Worm (Caenorhabditis elegans) whole organism, L1 larva: ENCODE results near the gene K01F9.2.

Source experiments
- C04F5.9 ChIP-seq: sonication (generic microtip); optimal IDR thresholded peaks from 2 replicates; lab custom pipeline; 2016; ENCODE audit warnings: missing genetic modification characterization, missing compliant biosample characterization
- C16A3.4 ChIP-seq: fragments of 150-350 bp; optimal IDR thresholded peaks from 2 replicates; lab custom pipeline; 2014; ENCODE audit warnings: missing biosample characterization, missing genetic modification characterization
- C34B4.2 ChIP-seq: sonication (generic microtip); optimal IDR thresholded peaks from 2 replicates; lab custom pipeline; 2017; ENCODE audit warnings: mild to moderate bottlenecking, missing genetic modification characterization, missing compliant biosample characterization
- aha-1 ChIP-seq: fragments of 150-350 bp; optimal IDR thresholded peaks from 2 replicates; lab custom pipeline; 2014; ENCODE audit warnings: missing biosample characterization, missing genetic modification characterization
- ama-1 ChIP-seq: fragments of 150-350 bp; optimal IDR thresholded peaks from 2 replicates; lab custom pipeline; 2014
- blmp-1 ChIP-seq: fragments of 150-350 bp; optimal IDR thresholded peaks from 2 replicates; lab custom pipeline; 2014; ENCODE audit warnings: missing biosample characterization, missing genetic modification characterization
- ceh-63 ChIP-seq: fragments of 200-800 bp; sonication (Bioruptor generic); optimal IDR thresholded peaks from 2 replicates; lab custom pipeline; 2018; ENCODE audit warnings: mild to moderate bottlenecking, missing genetic modification characterization, missing compliant biosample characterization
- ceh-8 ChIP-seq: fragments of 200-800 bp; sonication (Bioruptor generic); optimal IDR thresholded peaks from 2 replicates; lab custom pipeline; 2018; ENCODE audit warnings: mild to moderate bottlenecking, missing genetic modification characterization, moderate library complexity, missing compliant biosample characterization
- ceh-82 ChIP-seq, 3 experiments: fragments of 150-350 bp in 1 of 3; sonication (generic microtip) in 2 of 3; optimal IDR thresholded peaks; 2 replicates each; lab custom pipeline; 2014 to 2017; ENCODE audit warnings: missing biosample characterization in 3 of 3, missing genetic modification characterization in 3 of 3
- ces-1 ChIP-seq: fragments of 150-350 bp; optimal IDR thresholded peaks from 2 replicates; lab custom pipeline; 2014; ENCODE audit warnings: missing biosample characterization, missing genetic modification reagents, missing genetic modification characterization
- dsc-1 ChIP-seq: sonication (generic microtip); optimal IDR thresholded peaks from 2 replicates; lab custom pipeline; 2016; ENCODE audit warnings: mild to moderate bottlenecking, missing genetic modification characterization, missing compliant biosample characterization
- egl-13 ChIP-seq: sonication (generic microtip); optimal IDR thresholded peaks from 2 replicates; lab custom pipeline; 2016; ENCODE audit warnings: missing genotype, missing genetic modification reagents, missing genetic modification characterization, missing compliant biosample characterization
- egl-27 ChIP-seq, 2 experiments: fragments of 150-350 bp in 1 of 2; sonication (generic microtip); optimal IDR thresholded peaks; 3 replicates each; lab custom pipeline; 2017 to 2018; ENCODE audit warnings: missing biosample characterization in 2 of 2, missing genetic modification characterization in 2 of 2, missing genetic modification reagents in 2 of 2
- elt-3 ChIP-seq, 6 experiments: fragments of 150-350 bp in 1 of 6; sonication (generic microtip); optimal IDR thresholded peaks; 2 replicates each; lab custom pipeline; 2017 to 2018; ENCODE audit warnings: missing biosample characterization in 6 of 6, missing genetic modification characterization in 6 of 6, inconsistent platforms in 1 of 6
- fkh-10 ChIP-seq: sonication (generic microtip); optimal IDR thresholded peaks from 2 replicates; lab custom pipeline; 2017; ENCODE audit warnings: missing biosample characterization, missing genetic modification reagents, missing genetic modification characterization
- fos-1 ChIP-seq: fragments of 150-350 bp; optimal IDR thresholded peaks from 2 replicates; lab custom pipeline; 2014; ENCODE audit warnings: missing biosample characterization, missing genetic modification characterization
- hlh-17 ChIP-seq: fragments of 200-800 bp; sonication (Bioruptor generic); optimal IDR thresholded peaks from 2 replicates; lab custom pipeline; 2018; ENCODE audit warnings: missing genetic modification characterization, mild to moderate bottlenecking, missing compliant biosample characterization, moderate library complexity, borderline replicate concordance
- hlh-4 ChIP-seq: sonication (generic microtip); optimal IDR thresholded peaks from 2 replicates; lab custom pipeline; 2016; ENCODE audit warnings: mild to moderate bottlenecking, missing genetic modification characterization, missing compliant biosample characterization
- hpl-2 ChIP-seq: fragments of 150-350 bp; optimal IDR thresholded peaks from 2 replicates; lab custom pipeline; 2014; ENCODE audit warnings: missing biosample characterization, missing genetic modification reagents, missing genetic modification characterization
- irx-1 ChIP-seq: sonication (generic microtip); optimal IDR thresholded peaks from 2 replicates; lab custom pipeline; 2016; ENCODE audit warnings: missing genetic modification characterization, missing compliant biosample characterization
- lin-14 ChIP-seq: fragments of 200-800 bp; sonication (Bioruptor generic); optimal IDR thresholded peaks from 2 replicates; lab custom pipeline; 2018; ENCODE audit warnings: mild to moderate bottlenecking, missing genetic modification characterization, moderate library complexity, missing compliant biosample characterization
- lin-15B ChIP-seq: fragments of 150-350 bp; sonication (generic microtip); optimal IDR thresholded peaks from 3 replicates; lab custom pipeline; 2014; ENCODE audit warnings: missing biosample characterization, missing genetic modification characterization
- lin-39 ChIP-seq: fragments of 150-350 bp; optimal IDR thresholded peaks from 2 replicates; lab custom pipeline; 2014; ENCODE audit warnings: missing biosample characterization, missing genetic modification reagents, missing genetic modification characterization
- lsy-2 ChIP-seq, 2 experiments: fragments of 150-350 bp; optimal IDR thresholded peaks; 2 replicates each; lab custom pipeline; 2014; ENCODE audit warnings: missing biosample characterization in 2 of 2, missing genetic modification characterization in 2 of 2
- mep-1 ChIP-seq: fragments of 150-350 bp; optimal IDR thresholded peaks from 2 replicates; lab custom pipeline; 2014; ENCODE audit warnings: missing biosample characterization, missing genetic modification characterization
- nhr-11 ChIP-seq: fragments of 150-350 bp; optimal IDR thresholded peaks from 2 replicates; lab custom pipeline; 2014; ENCODE audit warnings: missing biosample characterization, missing genetic modification characterization
- nhr-12 ChIP-seq: sonication (generic microtip); optimal IDR thresholded peaks from 2 replicates; lab custom pipeline; 2017; ENCODE audit warnings: missing biosample characterization, missing genetic modification characterization
- nhr-20 ChIP-seq: sonication (generic microtip); optimal IDR thresholded peaks from 2 replicates; lab custom pipeline; 2016; ENCODE audit warnings: mild to moderate bottlenecking, missing genetic modification characterization, missing compliant biosample characterization
- nhr-237 ChIP-seq: fragments of 150-350 bp; optimal IDR thresholded peaks from 2 replicates; lab custom pipeline; 2014; ENCODE audit warnings: missing biosample characterization, missing genetic modification characterization
- nhr-47 ChIP-seq: sonication (generic microtip); optimal IDR thresholded peaks from 2 replicates; lab custom pipeline; 2016; ENCODE audit warnings: mild to moderate bottlenecking, missing genetic modification characterization, moderate library complexity, missing compliant biosample characterization
- nhr-71 ChIP-seq: sonication (generic microtip); optimal IDR thresholded peaks from 2 replicates; lab custom pipeline; 2016; ENCODE audit warnings: mild to moderate bottlenecking, missing genetic modification characterization, moderate library complexity, missing compliant biosample characterization
- nhr-76 ChIP-seq: sonication (generic microtip); optimal IDR thresholded peaks from 2 replicates; lab custom pipeline; 2017; ENCODE audit warnings: missing biosample characterization, missing genetic modification characterization
- nhr-84 ChIP-seq: sonication (generic microtip); optimal IDR thresholded peaks from 2 replicates; lab custom pipeline; 2017; ENCODE audit warnings: missing biosample characterization, missing genetic modification characterization
- nhr-85 ChIP-seq: sonication (generic microtip); peaks from one replicate; lab custom pipeline; 2016; ENCODE audit warnings: missing genetic modification characterization, inconsistent platforms, missing compliant biosample characterization
- skn-1 ChIP-seq: fragments of 150-350 bp; optimal IDR thresholded peaks from 2 replicates; lab custom pipeline; 2014; ENCODE audit warnings: missing biosample characterization, missing genetic modification characterization
- snpc-4 ChIP-seq: fragments of 150-350 bp; optimal IDR thresholded peaks from 2 replicates; lab custom pipeline; 2014; ENCODE audit warnings: missing biosample characterization, missing genetic modification characterization
- snu-23 ChIP-seq: sonication (generic microtip); optimal IDR thresholded peaks from 2 replicates; lab custom pipeline; 2016; ENCODE audit warnings: missing genetic modification characterization, missing compliant biosample characterization
- sox-4 ChIP-seq: sonication (generic microtip); optimal IDR thresholded peaks from 2 replicates; lab custom pipeline; 2016; ENCODE audit warnings: missing genetic modification characterization, missing compliant biosample characterization
- sptf-1 ChIP-seq: fragments of 150-350 bp; optimal IDR thresholded peaks from 2 replicates; lab custom pipeline; 2014; ENCODE audit warnings: missing biosample characterization, missing genetic modification characterization
- sup-37 ChIP-seq: fragments of 200-800 bp; sonication (Bioruptor generic); optimal IDR thresholded peaks from 2 replicates; lab custom pipeline; 2018; ENCODE audit warnings: mild to moderate bottlenecking, missing genetic modification characterization, missing compliant biosample characterization
- tbx-2 ChIP-seq: sonication (generic microtip); optimal IDR thresholded peaks from 2 replicates; lab custom pipeline; 2016; ENCODE audit warnings: missing genetic modification characterization, missing compliant biosample characterization
- tlp-1 ChIP-seq: fragments of 150-350 bp; optimal IDR thresholded peaks from 2 replicates; lab custom pipeline; 2014; ENCODE audit warnings: missing biosample characterization, missing genetic modification characterization
- unc-130 ChIP-seq: fragments of 150-350 bp; optimal IDR thresholded peaks from 2 replicates; lab custom pipeline; 2017; ENCODE audit warnings: missing biosample characterization, missing genetic modification characterization, inconsistent platforms
- unc-30 ChIP-seq: sonication (generic microtip); optimal IDR thresholded peaks from 2 replicates; lab custom pipeline; 2017; ENCODE audit warnings: missing biosample characterization, missing genetic modification characterization
- unc-62 ChIP-seq: fragments of 150-350 bp; optimal IDR thresholded peaks from 2 replicates; lab custom pipeline; 2014; ENCODE audit warnings: missing biosample characterization, missing genetic modification reagents, missing genetic modification characterization
- unc-86 ChIP-seq: sonication (generic microtip); optimal IDR thresholded peaks from 2 replicates; lab custom pipeline; 2016; ENCODE audit warnings: missing genetic modification characterization, missing compliant biosample characterization
- unc-98 ChIP-seq: fragments of 200-800 bp; sonication (Bioruptor generic); IDR thresholded peaks from 2 replicates; pipeline ENCODE4 v1.3.6; 2022; ENCODE audit warnings: missing genetic modification characterization, missing compliant biosample characterization
- vab-15 ChIP-seq: sonication (generic microtip); optimal IDR thresholded peaks from 2 replicates; lab custom pipeline; 2017; ENCODE audit warnings: missing genotype, mild to moderate bottlenecking, missing genetic modification characterization, missing compliant biosample characterization
- zip-4 ChIP-seq: fragments of 200-800 bp; sonication (Bioruptor generic); optimal IDR thresholded peaks from 2 replicates; lab custom pipeline; 2018; ENCODE audit warnings: mild to moderate bottlenecking, missing genetic modification characterization, moderate library complexity, missing compliant biosample characterization
- ztf-4 ChIP-seq: fragments of 150-350 bp; optimal IDR thresholded peaks from 2 replicates; lab custom pipeline; 2014; ENCODE audit warnings: missing biosample characterization, missing genetic modification characterization

K01F9.2 gene

DNA sequence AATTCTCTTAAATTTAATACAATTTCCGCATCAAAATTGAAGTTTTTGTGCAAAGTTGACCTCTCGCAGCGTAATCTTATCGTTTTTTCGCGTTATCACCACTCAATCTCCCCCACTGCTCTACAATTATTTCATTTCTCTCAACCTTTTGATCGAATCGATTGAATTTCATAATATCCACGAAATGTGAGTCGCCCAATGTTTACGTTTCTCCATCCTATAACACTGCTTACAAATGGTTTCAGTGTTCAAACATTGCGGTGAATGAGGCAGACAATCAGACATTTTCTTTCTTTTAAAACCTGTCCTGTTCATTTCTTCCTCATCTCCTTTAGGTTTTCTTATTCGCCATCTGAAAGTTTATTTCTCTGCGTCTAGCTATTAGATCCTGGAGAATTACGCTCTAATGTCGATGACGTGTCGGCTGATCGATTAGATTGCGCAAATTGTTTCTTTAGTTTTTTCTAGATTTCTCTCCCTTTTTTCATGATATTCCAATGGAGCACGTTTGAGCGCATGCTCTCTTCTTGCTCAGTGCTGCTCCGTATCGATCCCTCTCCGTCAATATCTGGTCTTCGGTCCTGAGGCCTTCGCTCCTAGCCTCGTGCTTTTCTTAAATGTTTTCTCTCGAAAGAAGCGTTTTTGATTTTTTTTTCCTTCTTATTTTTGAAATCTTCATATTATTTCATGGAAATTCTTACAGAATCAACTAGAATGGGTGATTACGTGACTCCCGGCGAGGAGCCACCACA is 28.2 kb upstream of the K01F9.2 start, which contains the start of gene unc-32 (continued):
- TF ChIP-seq nhr-11 (tag; lab: Kevin White, UChicago) (no peak), tlp-1 (tag; lab: Kevin White, UChicago) (no peak), lin-15B (tag; lab: Kevin White, UChicago) (peak; percentile 58), sup-37 (no peak), ama-1 (lab: Kevin White, UChicago) (no peak), nhr-237 (tag; lab: Kevin White, UChicago) (no peak), unc-30 (no peak), skn-1 (peak; percentile 50), sox-4 (tag; lab: Kevin White, UChicago) (no peak), ceh-82 (tag; optimal IDR thresholded peaks at IDR 0.05; lab: Kevin White, UChicago) (peak in 2 of 3 experiments; percentile 26 to 72), aha-1 (tag; lab: Kevin White, UChicago) (no peak), vab-15 (no peak), fos-1 (tag; lab: Kevin White, UChicago) (peak; percentile 11), egl-13 (tag; lab: Kevin White, UChicago) (no peak), ceh-8 (GFP tag; lab: Kevin White, UChicago) (no peak), nhr-47 (tag; lab: Kevin White, UChicago) (peak; percentile 44), blmp-1 (tag; lab: Kevin White, UChicago) (no peak), unc-130 (tag; lab: Kevin White, UChicago) (no peak), irx-1 (tag; lab: Kevin White, UChicago) (no peak), hpl-2 (GFP tag; lab: Kevin White, UChicago) (no peak), nhr-71 (tag; lab: Kevin White, UChicago) (peak; percentile 65), ces-1 (GFP tag; lab: Kevin White, UChicago) (no peak), unc-98 (GFP tag; lab: Robert Waterston, UW) (no peak), zip-4 (peak; percentile 1), lin-14 (GFP tag; lab: Kevin White, UChicago) (peak; percentile 84), snpc-4 (tag; lab: Kevin White, UChicago) (no peak), elt-3 (tag; optimal IDR thresholded peaks at IDR 0.05; lab: Kevin White, UChicago) (no peak), ztf-4 (no peak), hlh-17 (GFP tag; lab: Kevin White, UChicago) (no peak), nhr-12 (tag; lab: Kevin White, UChicago) (no peak), C34B4.2 (tag; lab: Kevin White, UChicago) (no peak), nhr-84 (tag; lab: Kevin White, UChicago) (no peak), hlh-4 (tag; lab: Kevin White, UChicago) (no peak)

DNA sequence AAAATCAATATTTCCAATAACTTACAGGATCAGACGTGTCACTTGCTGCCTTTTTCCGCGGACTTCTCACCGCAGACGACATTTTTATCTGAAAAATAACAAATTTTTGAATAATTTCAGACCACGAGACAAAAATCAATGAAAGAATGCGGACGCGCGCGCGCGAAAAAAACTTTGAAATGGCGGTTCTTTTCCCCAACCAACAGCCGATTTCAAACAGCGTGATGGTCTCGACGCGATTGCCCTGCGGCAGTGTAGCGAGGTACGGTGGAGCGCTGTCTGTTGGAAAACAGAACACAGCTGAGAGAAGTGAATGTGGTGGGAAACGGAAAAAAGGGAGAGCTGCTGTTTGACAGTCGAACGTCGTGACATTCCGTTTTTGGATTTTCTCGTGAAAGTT is 27.1 kb upstream of the K01F9.2 start, which contains the start of gene lin-9:
lin-9 (minus strand) TSS at position 88 of the 400 bp plus-strand sequence.
- TF ChIP-seq tbx-2 (tag; lab: Kevin White, UChicago) = peak; percentile 96
- TF ChIP-seq skn-1 = peak; percentile 94
- TF ChIP-seq egl-27 (tag; optimal IDR thresholded peaks at IDR 0.05; lab: Kevin White, UChicago) = peak; percentile 20 to 37
- no peak for TF ChIP-seq unc-62 (GFP tag; lab: Kevin White, UChicago)
- no peak for TF ChIP-seq nhr-76
- peak; percentile 88 for TF ChIP-seq nhr-11 (tag; lab: Kevin White, UChicago)
- TF ChIP-seq dsc-1 (tag; lab: Kevin White, UChicago) = peak; percentile 98
- TF ChIP-seq ztf-4 = peak; percentile 94
- TF ChIP-seq irx-1 (tag; lab: Kevin White, UChicago) = peak; percentile 97
- TF ChIP-seq C04F5.9 = peak; percentile 100
- peak; percentile 95 for TF ChIP-seq unc-86 (tag; lab: Kevin White, UChicago)
- no peak for TF ChIP-seq ceh-63
- TF ChIP-seq aha-1 (tag; lab: Kevin White, UChicago) = peak; percentile 50
- peak; percentile 85 for TF ChIP-seq fkh-10
- TF ChIP-seq fos-1 (tag; lab: Kevin White, UChicago) = peak; percentile 85
- peak; percentile 100 for TF ChIP-seq lsy-2 (tag; optimal IDR thresholded peaks at IDR 0.05; lab: Kevin White, UChicago)
- TF ChIP-seq mep-1 (tag; lab: Kevin White, UChicago) = peak; percentile 97
- TF ChIP-seq lin-39 (tag; lab: Kevin White, UChicago) = peak; percentile 95
- TF ChIP-seq C16A3.4 (tag; lab: Kevin White, UChicago) = peak; percentile 94
- peak; percentile 99 for TF ChIP-seq snu-23 (GFP tag; lab: Kevin White, UChicago)
- peak; percentile 86 for TF ChIP-seq sox-4 (tag; lab: Kevin White, UChicago)
- no peak for TF ChIP-seq ces-1 (GFP tag; lab: Kevin White, UChicago)
- peak; percentile 98 for TF ChIP-seq nhr-47 (tag; lab: Kevin White, UChicago)
- TF ChIP-seq nhr-20 = peak; percentile 97
- peak; percentile 79 for TF ChIP-seq snpc-4 (tag; lab: Kevin White, UChicago)
- no peak for TF ChIP-seq ama-1 (lab: Kevin White, UChicago)
- TF ChIP-seq sptf-1 = no peak
- peak; percentile 96 for TF ChIP-seq nhr-85 (tag; lab: Kevin White, UChicago)
